Worm (Caenorhabditis elegans) whole organism, L2 larva: Measurements from ENCODE around the gene eppl-1.

Experiments
- C34F6.9 ChIP-seq: fragments of 150-350 bp; optimal IDR thresholded peaks from 2 replicates; lab custom pipeline; 2014; ENCODE audit warnings: missing biosample characterization, missing genetic modification characterization
- F13H6.1 ChIP-seq: sonication (generic microtip); optimal IDR thresholded peaks from 2 replicates; lab custom pipeline; 2016; ENCODE audit warnings: missing genetic modification characterization, missing compliant biosample characterization
- R02D3.7 ChIP-seq: fragments of 150-350 bp; optimal IDR thresholded peaks from 2 replicates; lab custom pipeline; 2014; ENCODE audit warnings: missing biosample characterization, missing genetic modification characterization
- Y55F3AM.14 ChIP-seq: fragments of 200-800 bp; sonication (Bioruptor generic); optimal IDR thresholded peaks from 2 replicates; lab custom pipeline; 2018; ENCODE audit warnings: mild to moderate bottlenecking, missing genetic modification characterization, missing compliant biosample characterization
- ZK546.5 ChIP-seq: sonication (generic microtip); optimal IDR thresholded peaks from 2 replicates; lab custom pipeline; 2017; ENCODE audit warnings: missing biosample characterization, missing genetic modification characterization
- alr-1 ChIP-seq: fragments of 150-350 bp; optimal IDR thresholded peaks from 2 replicates; lab custom pipeline; 2014; ENCODE audit warnings: missing biosample characterization, missing genetic modification characterization
- aly-2 ChIP-seq: fragments of 150-350 bp; optimal IDR thresholded peaks from 2 replicates; lab custom pipeline; 2014; ENCODE audit warnings: missing biosample characterization, missing genetic modification characterization
- ama-1 ChIP-seq: fragments of 150-350 bp; optimal IDR thresholded peaks from 2 replicates; lab custom pipeline; 2018; ENCODE audit warnings: inconsistent platforms
- blmp-1 ChIP-seq: sonication (generic microtip); optimal IDR thresholded peaks from 2 replicates; lab custom pipeline; 2017; ENCODE audit warnings: missing genetic modification characterization, mild to moderate bottlenecking, missing compliant biosample characterization, antibody characterized with exemption, moderate library complexity; ENCODE audit not compliant: insufficient read depth
- ceh-16 ChIP-seq: fragments of 150-350 bp; optimal IDR thresholded peaks from 2 replicates; lab custom pipeline; 2014; ENCODE audit warnings: missing biosample characterization, missing genetic modification characterization
- ceh-82 ChIP-seq: fragments of 150-350 bp; optimal IDR thresholded peaks from 2 replicates; lab custom pipeline; 2014; ENCODE audit warnings: missing biosample characterization, missing genetic modification characterization
- crh-2 ChIP-seq: sonication (generic microtip); optimal IDR thresholded peaks from 2 replicates; lab custom pipeline; 2017; ENCODE audit warnings: missing biosample characterization, missing genetic modification characterization
- dmd-4 ChIP-seq: sonication (generic microtip); optimal IDR thresholded peaks from 2 replicates; lab custom pipeline; 2017; ENCODE audit warnings: missing biosample characterization, missing genetic modification characterization
- egl-27 ChIP-seq: sonication (generic microtip); optimal IDR thresholded peaks from 3 replicates; lab custom pipeline; 2017; ENCODE audit warnings: missing biosample characterization, missing genetic modification reagents, missing genetic modification characterization
- elt-1 ChIP-seq: fragments of 150-350 bp; optimal IDR thresholded peaks from 2 replicates; lab custom pipeline; 2014; ENCODE audit warnings: missing biosample characterization, missing genetic modification characterization
- elt-3 ChIP-seq: sonication (generic microtip); optimal IDR thresholded peaks from 2 replicates; lab custom pipeline; 2017; ENCODE audit warnings: missing biosample characterization, missing genetic modification characterization
- fos-1 ChIP-seq: fragments of 150-350 bp; optimal IDR thresholded peaks from 2 replicates; lab custom pipeline; 2014; ENCODE audit warnings: missing biosample characterization, missing genetic modification characterization
- gmeb-1 ChIP-seq: fragments of 150-350 bp; optimal IDR thresholded peaks from 2 replicates; lab custom pipeline; 2014; ENCODE audit warnings: missing biosample characterization, missing genetic modification characterization
- lin-11 ChIP-seq: fragments of 150-350 bp; sonication (generic microtip); optimal IDR thresholded peaks from 2 replicates; lab custom pipeline; 2014; ENCODE audit warnings: missing biosample characterization, missing genetic modification characterization, inconsistent platforms, mixed read lengths
- lin-13 ChIP-seq: fragments of 150-350 bp; optimal IDR thresholded peaks from 2 replicates; lab custom pipeline; 2014; ENCODE audit warnings: missing biosample characterization, missing genetic modification reagents, missing genetic modification characterization
- lin-39 ChIP-seq: fragments of 150-350 bp; optimal IDR thresholded peaks from 2 replicates; lab custom pipeline; 2014; ENCODE audit warnings: missing biosample characterization, missing genetic modification reagents, missing genetic modification characterization
- lsy-2 ChIP-seq, 2 experiments: fragments of 150-350 bp in 1 of 2; sonication (generic microtip) in 1 of 2; optimal IDR thresholded peaks; 2 replicates each; lab custom pipeline; 2014 to 2017; ENCODE audit warnings: missing biosample characterization in 2 of 2, missing genetic modification characterization in 2 of 2
- mab-5 ChIP-seq: fragments of 150-350 bp; optimal IDR thresholded peaks from 2 replicates; lab custom pipeline; 2014; ENCODE audit warnings: missing biosample characterization, missing genetic modification characterization
- mbf-1 ChIP-seq: sonication (generic microtip); optimal IDR thresholded peaks from 2 replicates; lab custom pipeline; 2017; ENCODE audit warnings: missing biosample characterization, missing genetic modification characterization
- mdl-1 ChIP-seq, 2 experiments: fragments of 150-350 bp in 1 of 2; sonication (generic microtip) in 1 of 2; optimal IDR thresholded peaks; 2 replicates each; lab custom pipeline; 2017; ENCODE audit warnings: missing biosample characterization in 2 of 2, missing genetic modification characterization in 2 of 2
- nhr-10 ChIP-seq: sonication (generic microtip); optimal IDR thresholded peaks from 2 replicates; lab custom pipeline; 2017; ENCODE audit warnings: missing biosample characterization, missing genetic modification characterization
- nhr-11 ChIP-seq: fragments of 150-350 bp; optimal IDR thresholded peaks from 2 replicates; lab custom pipeline; 2014; ENCODE audit warnings: missing biosample characterization, missing genetic modification characterization
- nhr-12 ChIP-seq: fragments of 150-350 bp; optimal IDR thresholded peaks from 2 replicates; lab custom pipeline; 2014; ENCODE audit warnings: missing biosample characterization, missing genetic modification characterization
- nhr-129 ChIP-seq: fragments of 150-350 bp; optimal IDR thresholded peaks from 2 replicates; lab custom pipeline; 2014; ENCODE audit warnings: missing biosample characterization, missing genetic modification characterization
- nhr-21 ChIP-seq: fragments of 150-350 bp; optimal IDR thresholded peaks from 2 replicates; lab custom pipeline; 2014; ENCODE audit warnings: missing biosample characterization, missing genetic modification characterization
- nhr-23 ChIP-seq: fragments of 150-350 bp; optimal IDR thresholded peaks from 2 replicates; lab custom pipeline; 2014; ENCODE audit warnings: missing biosample characterization, missing genetic modification reagents, missing genetic modification characterization
- nhr-237 ChIP-seq: fragments of 150-350 bp; optimal IDR thresholded peaks from 2 replicates; lab custom pipeline; 2014; ENCODE audit warnings: missing biosample characterization, missing genetic modification characterization
- nhr-25 ChIP-seq: fragments of 150-350 bp; sonication (generic microtip); optimal IDR thresholded peaks from 3 replicates; lab custom pipeline; 2014; ENCODE audit warnings: missing biosample characterization, missing genetic modification characterization
- nhr-6 ChIP-seq: fragments of 150-350 bp; optimal IDR thresholded peaks from 2 replicates; lab custom pipeline; 2014; ENCODE audit warnings: missing biosample characterization, missing genetic modification characterization
- nhr-77 ChIP-seq: fragments of 150-350 bp; optimal IDR thresholded peaks from 2 replicates; lab custom pipeline; 2014; ENCODE audit warnings: missing biosample characterization, missing genetic modification characterization
- peb-1 ChIP-seq: fragments of 150-350 bp; optimal IDR thresholded peaks from 2 replicates; lab custom pipeline; 2014; ENCODE audit warnings: missing biosample characterization, missing genetic modification characterization
- sem-4 ChIP-seq: fragments of 150-350 bp; optimal IDR thresholded peaks from 2 replicates; lab custom pipeline; 2014; ENCODE audit warnings: missing biosample characterization, missing genetic modification reagents, missing genetic modification characterization
- skn-1 ChIP-seq: sonication (generic microtip); optimal IDR thresholded peaks from 2 replicates; lab custom pipeline; 2017; ENCODE audit warnings: missing biosample characterization, missing genetic modification characterization
- sma-3 ChIP-seq: sonication (generic microtip); optimal IDR thresholded peaks from 2 replicates; lab custom pipeline; 2016; ENCODE audit warnings: missing genetic modification reagents, missing genetic modification characterization, missing compliant biosample characterization
- sma-9 ChIP-seq, 2 experiments: fragments of 150-350 bp in 1 of 2; sonication (generic microtip) in 1 of 2; optimal IDR thresholded peaks; 2 replicates each; lab custom pipeline; 2014 to 2016; ENCODE audit warnings: missing genetic modification characterization in 2 of 2, mild to moderate bottlenecking in 1 of 2, missing biosample characterization in 1 of 2, missing compliant biosample characterization in 1 of 2, missing genetic modification reagents in 1 of 2, moderate library complexity in 1 of 2
- snpc-4 ChIP-seq: fragments of 150-350 bp; optimal IDR thresholded peaks from 2 replicates; lab custom pipeline; 2014; ENCODE audit warnings: missing biosample characterization, missing genetic modification characterization
- unc-39 ChIP-seq: fragments of 150-350 bp; optimal IDR thresholded peaks from 2 replicates; lab custom pipeline; 2014; ENCODE audit warnings: missing biosample characterization, missing genetic modification characterization
- unc-55 ChIP-seq: fragments of 150-350 bp; sonication (generic microtip); optimal IDR thresholded peaks from 3 replicates; lab custom pipeline; 2014; ENCODE audit warnings: missing biosample characterization, missing genetic modification reagents, missing genetic modification characterization
- unc-62 ChIP-seq: fragments of 150-350 bp; optimal IDR thresholded peaks from 2 replicates; lab custom pipeline; 2014; ENCODE audit warnings: missing biosample characterization, missing genetic modification reagents, missing genetic modification characterization
- zag-1 ChIP-seq: fragments of 150-350 bp; optimal IDR thresholded peaks from 2 replicates; lab custom pipeline; 2014; ENCODE audit warnings: missing biosample characterization, missing genetic modification characterization
- ztf-1 ChIP-seq: fragments of 200-800 bp; sonication (Bioruptor generic); conservative IDR thresholded peaks from 2 replicates; pipeline ENCODE4 v1.3.6; 2022; ENCODE audit warnings: missing genetic modification characterization, missing compliant biosample characterization
- ztf-11 ChIP-seq: sonication (generic microtip); optimal IDR thresholded peaks from 2 replicates; lab custom pipeline; 2017; ENCODE audit warnings: missing biosample characterization, missing genetic modification characterization
- ztf-4 ChIP-seq: fragments of 150-350 bp; optimal IDR thresholded peaks from 2 replicates; lab custom pipeline; 2014; ENCODE audit warnings: missing biosample characterization, missing genetic modification characterization

eppl-1 gene

ce11 chrIV:8431567-8432458 lies 19.7 kb downstream of the eppl-1 start (continued):
- peak; percentile 74 for TF ChIP-seq fos-1 (tag; lab: Kevin White, UChicago)
- no peak for TF ChIP-seq elt-1 (tag; lab: Kevin White, UChicago)
- peak; percentile 44 for TF ChIP-seq gmeb-1 (tag; lab: Kevin White, UChicago)
- TF ChIP-seq blmp-1 (tag; lab: Kevin White, UChicago) = peak; percentile 44
- peak; percentile 15 for TF ChIP-seq nhr-11 (tag; lab: Kevin White, UChicago)
- no peak for TF ChIP-seq nhr-10 (tag; lab: Kevin White, UChicago)
- TF ChIP-seq, all 48 proteins: peak for 30

ce11 chrIV:8428492-8428891 lies 23.1 kb downstream of the eppl-1 start:
- TF ChIP-seq lin-39 (tag; lab: Kevin White, UChicago) (no peak), sma-3 (GFP tag; lab: Kevin White, UChicago) (peak; percentile 95), ZK546.5 (tag; lab: Kevin White, UChicago) (no peak), skn-1 (no peak), ceh-16 (tag; lab: Kevin White, UChicago) (peak; percentile 45), mab-5 (tag; lab: Kevin White, UChicago) (peak; percentile 51), ztf-11 (no peak), unc-55 (GFP tag; lab: Kevin White, UChicago) (peak; percentile 61), Y55F3AM.14 (GFP tag; lab: Kevin White, UChicago) (peak; percentile 81), nhr-23 (tag; lab: Kevin White, UChicago) (no peak), nhr-6 (tag; lab: Kevin White, UChicago) (peak; percentile 50), mdl-1 (tag; optimal IDR thresholded peaks at IDR 0.05; lab: Kevin White, UChicago) (peak in 1 of 2 experiments; percentile 39), R02D3.7 (tag; lab: Kevin White, UChicago) (peak; percentile 39), dmd-4 (no peak), elt-1 (tag; lab: Kevin White, UChicago) (no peak), lin-13 (GFP tag; lab: Kevin White, UChicago) (peak; percentile 65), blmp-1 (tag; lab: Kevin White, UChicago) (peak; percentile 76), nhr-129 (tag; lab: Kevin White, UChicago) (peak; percentile 66), alr-1 (no peak), ceh-82 (no peak), lin-11 (peak; percentile 69), C34F6.9 (peak; percentile 60), F13H6.1 (peak; percentile 81), egl-27 (peak; percentile 68), zag-1 (no peak), unc-62 (GFP tag; lab: Kevin White, UChicago) (no peak), fos-1 (tag; lab: Kevin White, UChicago) (peak; percentile 86), sem-4 (tag; lab: Kevin White, UChicago) (peak; percentile 44), nhr-237 (no peak), lsy-2 (tag; optimal IDR thresholded peaks at IDR 0.05; lab: Kevin White, UChicago) (peak; percentile 82 to 88), nhr-77 (tag; lab: Kevin White, UChicago) (peak; percentile 18), nhr-12 (tag; lab: Kevin White, UChicago) (no peak), peb-1 (tag; lab: Kevin White, UChicago) (no peak), snpc-4 (peak; percentile 99), nhr-11 (tag; lab: Kevin White, UChicago) (no peak), gmeb-1 (tag; lab: Kevin White, UChicago) (peak; percentile 77), ztf-1 (GFP tag; lab: Robert Waterston, UW) (no peak), aly-2 (tag; lab: Kevin White, UChicago) (no peak), mbf-1 (tag; lab: Kevin White, UChicago) (no peak), unc-39 (tag; lab: Kevin White, UChicago) (no peak), crh-2 (tag; lab: Kevin White, UChicago) (peak; percentile 72), nhr-25 (tag; lab: Kevin White, UChicago) (peak; percentile 61), ama-1 (lab: Kevin White, UChicago) (peak; percentile 98), ztf-4 (peak; percentile 46), sma-9 (GFP tag; optimal IDR thresholded peaks at IDR 0.05; lab: Kevin White, UChicago) (peak; percentile 89), sma-9 (tag; optimal IDR thresholded peaks at IDR 0.05; lab: Kevin White, UChicago) (no peak), nhr-10 (tag; lab: Kevin White, UChicago) (peak; percentile 27), elt-3 (tag; lab: Kevin White, UChicago) (no peak), nhr-21 (tag; lab: Kevin White, UChicago) (peak; percentile 78)
- TF ChIP-seq, all 48 proteins: peak for 28
